Worm (Caenorhabditis elegans) whole organism, mixed stage, embryonic: ENCODE measurements around the gene H09F14.1.

Source experiments
- ceh-43 ChIP-seq: fragments of 200-800 bp; sonication (Bioruptor generic); optimal IDR thresholded peaks from 2 replicates; lab custom pipeline; 2018; ENCODE audit warnings: mild to moderate bottlenecking, missing genetic modification characterization, moderate library complexity, missing compliant biosample characterization
- ces-1 ChIP-seq: fragments of 150-350 bp; optimal IDR thresholded peaks from 2 replicates; lab custom pipeline; 2014; ENCODE audit warnings: missing biosample characterization, missing genetic modification reagents, missing genetic modification characterization
- elt-1 ChIP-seq: sonication (generic microtip); optimal IDR thresholded peaks from 2 replicates; lab custom pipeline; 2017; ENCODE audit warnings: missing genetic modification characterization, mild to moderate bottlenecking, missing compliant biosample characterization, antibody characterized with exemption, moderate library complexity, borderline replicate concordance; ENCODE audit not compliant: insufficient read depth
- elt-3 ChIP-seq: fragments of 150-350 bp; optimal IDR thresholded peaks from 2 replicates; lab custom pipeline; 2014; ENCODE audit warnings: missing biosample characterization, missing genetic modification characterization
- ham-2 ChIP-seq: fragments of 200-800 bp; sonication (Bioruptor generic); optimal IDR thresholded peaks from 2 replicates; lab custom pipeline; 2018; ENCODE audit warnings: mild to moderate bottlenecking, missing genetic modification characterization, missing compliant biosample characterization
- mep-1 ChIP-seq: fragments of 150-350 bp; optimal IDR thresholded peaks from 2 replicates; lab custom pipeline; 2017; ENCODE audit warnings: missing biosample characterization, missing genetic modification reagents, missing genetic modification characterization, inconsistent platforms
- nhr-12 ChIP-seq: fragments of 150-350 bp; optimal IDR thresholded peaks from 2 replicates; lab custom pipeline; 2014; ENCODE audit warnings: missing biosample characterization, missing genetic modification characterization
- nhr-2 ChIP-seq: fragments of 150-350 bp; optimal IDR thresholded peaks from 2 replicates; lab custom pipeline; 2014; ENCODE audit warnings: missing biosample characterization, missing genetic modification characterization
- nhr-237 ChIP-seq: fragments of 150-350 bp; optimal IDR thresholded peaks from 2 replicates; lab custom pipeline; 2014; ENCODE audit warnings: missing biosample characterization, missing genetic modification characterization
- nhr-76 ChIP-seq: sonication (generic microtip); optimal IDR thresholded peaks from 2 replicates; lab custom pipeline; 2017; ENCODE audit warnings: missing biosample characterization, missing genetic modification characterization
- snpc-4 ChIP-seq: fragments of 150-350 bp; optimal IDR thresholded peaks from 2 replicates; lab custom pipeline; 2014; ENCODE audit warnings: missing biosample characterization, missing genetic modification characterization
- tbx-8 ChIP-seq: fragments of 200-800 bp; sonication (Bioruptor generic); optimal IDR thresholded peaks from 2 replicates; lab custom pipeline; 2018; ENCODE audit warnings: mild to moderate bottlenecking, missing genetic modification characterization, moderate library complexity, missing compliant biosample characterization
- unc-62 ChIP-seq: fragments of 150-350 bp; optimal IDR thresholded peaks from 2 replicates; lab custom pipeline; 2014; ENCODE audit warnings: missing biosample characterization, missing genetic modification reagents, missing genetic modification characterization
- ztf-11 ChIP-seq: fragments of 150-350 bp; optimal IDR thresholded peaks from 2 replicates; lab custom pipeline; 2014; ENCODE audit warnings: missing biosample characterization, missing genetic modification characterization

DNA sequence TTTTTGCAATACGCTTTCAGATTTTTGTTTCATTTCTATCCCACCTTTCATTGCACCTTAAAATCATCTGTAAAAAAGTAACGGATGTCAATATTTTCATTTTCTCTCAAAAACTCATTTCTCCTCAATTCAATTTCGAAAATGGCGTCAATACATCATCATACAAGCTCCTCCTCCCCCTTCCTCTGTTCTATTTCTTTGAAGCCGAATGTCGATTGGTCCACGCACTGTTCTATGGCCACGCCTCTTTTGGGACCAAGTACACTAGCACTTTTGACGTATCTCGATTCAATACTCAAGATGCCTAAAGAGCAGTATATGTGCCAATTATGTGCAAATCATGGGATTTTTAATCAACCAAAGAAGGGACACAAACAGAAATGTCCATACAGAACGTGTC lies 17.4 kb upstream of the H09F14.1 start, which contains the start of gene mab-23:
- no peak for TF ChIP-seq ces-1 (GFP tag; lab: Kevin White, UChicago)
- TF ChIP-seq mep-1 (tag; lab: Kevin White, UChicago): no peak
- TF ChIP-seq elt-3 (tag; lab: Kevin White, UChicago): no peak
- no peak for TF ChIP-seq ham-2
- no peak for TF ChIP-seq ztf-11
- no peak for TF ChIP-seq nhr-2 (tag; lab: Kevin White, UChicago)
- no peak for TF ChIP-seq nhr-12 (tag; lab: Kevin White, UChicago)
- TF ChIP-seq nhr-237 (tag; lab: Kevin White, UChicago): no peak
- no peak for TF ChIP-seq elt-1
- TF ChIP-seq nhr-76 (tag; lab: Kevin White, UChicago): no peak
- TF ChIP-seq ceh-43 (GFP tag; lab: Kevin White, UChicago): no peak
- no peak for TF ChIP-seq unc-62
- TF ChIP-seq tbx-8: no peak
- TF ChIP-seq snpc-4 (tag; lab: Kevin White, UChicago): no peak
